Worm (Caenorhabditis elegans) whole organism, L2 larva: ENCODE results near the gene nprl-3.

Experiments
- C34F6.9 ChIP-seq: fragments of 150-350 bp; optimal IDR thresholded peaks from 2 replicates; lab custom pipeline; 2014; ENCODE audit warnings: missing biosample characterization, missing genetic modification characterization
- F13H6.1 ChIP-seq: sonication (generic microtip); optimal IDR thresholded peaks from 2 replicates; lab custom pipeline; 2016; ENCODE audit warnings: missing genetic modification characterization, missing compliant biosample characterization
- aly-2 ChIP-seq: fragments of 150-350 bp; optimal IDR thresholded peaks from 2 replicates; lab custom pipeline; 2014; ENCODE audit warnings: missing biosample characterization, missing genetic modification characterization
- ama-1 ChIP-seq: fragments of 150-350 bp; optimal IDR thresholded peaks from 2 replicates; lab custom pipeline; 2018; ENCODE audit warnings: inconsistent platforms
- blmp-1 ChIP-seq: sonication (generic microtip); optimal IDR thresholded peaks from 2 replicates; lab custom pipeline; 2017; ENCODE audit warnings: missing genetic modification characterization, mild to moderate bottlenecking, missing compliant biosample characterization, antibody characterized with exemption, moderate library complexity; ENCODE audit not compliant: insufficient read depth
- ceh-82 ChIP-seq: fragments of 150-350 bp; optimal IDR thresholded peaks from 2 replicates; lab custom pipeline; 2014; ENCODE audit warnings: missing biosample characterization, missing genetic modification characterization
- dmd-4 ChIP-seq: sonication (generic microtip); optimal IDR thresholded peaks from 2 replicates; lab custom pipeline; 2017; ENCODE audit warnings: missing biosample characterization, missing genetic modification characterization
- egl-27 ChIP-seq: sonication (generic microtip); optimal IDR thresholded peaks from 3 replicates; lab custom pipeline; 2017; ENCODE audit warnings: missing biosample characterization, missing genetic modification reagents, missing genetic modification characterization
- elt-1 ChIP-seq: fragments of 150-350 bp; optimal IDR thresholded peaks from 2 replicates; lab custom pipeline; 2014; ENCODE audit warnings: missing biosample characterization, missing genetic modification characterization
- fos-1 ChIP-seq: fragments of 150-350 bp; optimal IDR thresholded peaks from 2 replicates; lab custom pipeline; 2014; ENCODE audit warnings: missing biosample characterization, missing genetic modification characterization
- gmeb-1 ChIP-seq: fragments of 150-350 bp; optimal IDR thresholded peaks from 2 replicates; lab custom pipeline; 2014; ENCODE audit warnings: missing biosample characterization, missing genetic modification characterization
- lin-13 ChIP-seq: fragments of 150-350 bp; optimal IDR thresholded peaks from 2 replicates; lab custom pipeline; 2014; ENCODE audit warnings: missing biosample characterization, missing genetic modification reagents, missing genetic modification characterization
- lin-39 ChIP-seq: fragments of 150-350 bp; optimal IDR thresholded peaks from 2 replicates; lab custom pipeline; 2014; ENCODE audit warnings: missing biosample characterization, missing genetic modification reagents, missing genetic modification characterization
- mbf-1 ChIP-seq: sonication (generic microtip); optimal IDR thresholded peaks from 2 replicates; lab custom pipeline; 2017; ENCODE audit warnings: missing biosample characterization, missing genetic modification characterization
- mdl-1 ChIP-seq, 2 experiments: fragments of 150-350 bp in 1 of 2; sonication (generic microtip) in 1 of 2; optimal IDR thresholded peaks; 2 replicates each; lab custom pipeline; 2017; ENCODE audit warnings: missing biosample characterization in 2 of 2, missing genetic modification characterization in 2 of 2
- nhr-10 ChIP-seq: sonication (generic microtip); optimal IDR thresholded peaks from 2 replicates; lab custom pipeline; 2017; ENCODE audit warnings: missing biosample characterization, missing genetic modification characterization
- nhr-11 ChIP-seq: fragments of 150-350 bp; optimal IDR thresholded peaks from 2 replicates; lab custom pipeline; 2014; ENCODE audit warnings: missing biosample characterization, missing genetic modification characterization
- nhr-12 ChIP-seq: fragments of 150-350 bp; optimal IDR thresholded peaks from 2 replicates; lab custom pipeline; 2014; ENCODE audit warnings: missing biosample characterization, missing genetic modification characterization
- nhr-129 ChIP-seq: fragments of 150-350 bp; optimal IDR thresholded peaks from 2 replicates; lab custom pipeline; 2014; ENCODE audit warnings: missing biosample characterization, missing genetic modification characterization
- nhr-21 ChIP-seq: fragments of 150-350 bp; optimal IDR thresholded peaks from 2 replicates; lab custom pipeline; 2014; ENCODE audit warnings: missing biosample characterization, missing genetic modification characterization
- nhr-237 ChIP-seq: fragments of 150-350 bp; optimal IDR thresholded peaks from 2 replicates; lab custom pipeline; 2014; ENCODE audit warnings: missing biosample characterization, missing genetic modification characterization
- nhr-25 ChIP-seq: fragments of 150-350 bp; sonication (generic microtip); optimal IDR thresholded peaks from 3 replicates; lab custom pipeline; 2014; ENCODE audit warnings: missing biosample characterization, missing genetic modification characterization
- peb-1 ChIP-seq: fragments of 150-350 bp; optimal IDR thresholded peaks from 2 replicates; lab custom pipeline; 2014; ENCODE audit warnings: missing biosample characterization, missing genetic modification characterization
- sem-4 ChIP-seq: fragments of 150-350 bp; optimal IDR thresholded peaks from 2 replicates; lab custom pipeline; 2014; ENCODE audit warnings: missing biosample characterization, missing genetic modification reagents, missing genetic modification characterization
- skn-1 ChIP-seq: sonication (generic microtip); optimal IDR thresholded peaks from 2 replicates; lab custom pipeline; 2017; ENCODE audit warnings: missing biosample characterization, missing genetic modification characterization
- sma-9 ChIP-seq, 2 experiments: fragments of 150-350 bp in 1 of 2; sonication (generic microtip) in 1 of 2; optimal IDR thresholded peaks; 2 replicates each; lab custom pipeline; 2014 to 2016; ENCODE audit warnings: missing genetic modification characterization in 2 of 2, mild to moderate bottlenecking in 1 of 2, missing biosample characterization in 1 of 2, missing compliant biosample characterization in 1 of 2, missing genetic modification reagents in 1 of 2, moderate library complexity in 1 of 2
- snpc-4 ChIP-seq: fragments of 150-350 bp; optimal IDR thresholded peaks from 2 replicates; lab custom pipeline; 2014; ENCODE audit warnings: missing biosample characterization, missing genetic modification characterization
- unc-55 ChIP-seq: fragments of 150-350 bp; sonication (generic microtip); optimal IDR thresholded peaks from 3 replicates; lab custom pipeline; 2014; ENCODE audit warnings: missing biosample characterization, missing genetic modification reagents, missing genetic modification characterization
- unc-62 ChIP-seq: fragments of 150-350 bp; optimal IDR thresholded peaks from 2 replicates; lab custom pipeline; 2014; ENCODE audit warnings: missing biosample characterization, missing genetic modification reagents, missing genetic modification characterization
- zag-1 ChIP-seq: fragments of 150-350 bp; optimal IDR thresholded peaks from 2 replicates; lab custom pipeline; 2014; ENCODE audit warnings: missing biosample characterization, missing genetic modification characterization
- ztf-1 ChIP-seq: fragments of 200-800 bp; sonication (Bioruptor generic); conservative IDR thresholded peaks from 2 replicates; pipeline ENCODE4 v1.3.6; 2022; ENCODE audit warnings: missing genetic modification characterization, missing compliant biosample characterization
- ztf-11 ChIP-seq: sonication (generic microtip); optimal IDR thresholded peaks from 2 replicates; lab custom pipeline; 2017; ENCODE audit warnings: missing biosample characterization, missing genetic modification characterization
- ztf-4 ChIP-seq: fragments of 150-350 bp; optimal IDR thresholded peaks from 2 replicates; lab custom pipeline; 2014; ENCODE audit warnings: missing biosample characterization, missing genetic modification characterization

nprl-3 gene

ce11 chrIV:8303668-8304067 lies 6.4 kb downstream of the nprl-3 start, which contains the start of gene vha-5:
TSS of gene vha-5 (plus strand) at chrIV:8303968.
- TF ChIP-seq skn-1 (no peak), unc-62 (GFP tag; lab: Kevin White, UChicago) (no peak), lin-39 (tag; lab: Kevin White, UChicago) (no peak), ama-1 (lab: Kevin White, UChicago) (no peak), snpc-4 (tag; lab: Kevin White, UChicago) (no peak), ztf-11 (tag; lab: Kevin White, UChicago) (no peak), sem-4 (tag; lab: Kevin White, UChicago) (no peak), ceh-82 (no peak), ztf-4 (tag; lab: Kevin White, UChicago) (no peak), nhr-21 (tag; lab: Kevin White, UChicago) (no peak), gmeb-1 (tag; lab: Kevin White, UChicago) (no peak), elt-1 (tag; lab: Kevin White, UChicago) (no peak), nhr-129 (tag; lab: Kevin White, UChicago) (no peak), nhr-12 (tag; lab: Kevin White, UChicago) (no peak), aly-2 (no peak), nhr-237 (no peak), egl-27 (tag; lab: Kevin White, UChicago) (no peak)

ce11 chrIV:8307408-8307807 lies 10.1 kb downstream of the nprl-3 start:
- no peak for TF ChIP-seq nhr-237
- TF ChIP-seq egl-27 (tag; lab: Kevin White, UChicago) = no peak
- no peak for TF ChIP-seq lin-13
- TF ChIP-seq nhr-25 (tag; lab: Kevin White, UChicago) = peak; percentile 27
- TF ChIP-seq, all 48 proteins: peak for 1

ce11 chrIV:8312105-8312504 lies 14.8 kb downstream of the nprl-3 start:
- TF ChIP-seq fos-1 (no peak), nhr-21 (tag; lab: Kevin White, UChicago) (no peak), mbf-1 (tag; lab: Kevin White, UChicago) (no peak), egl-27 (tag; lab: Kevin White, UChicago) (no peak), nhr-129 (tag; lab: Kevin White, UChicago) (no peak), sem-4 (tag; lab: Kevin White, UChicago) (no peak), ztf-1 (GFP tag; lab: Robert Waterston, UW) (no peak), sma-9 (GFP tag; optimal IDR thresholded peaks at IDR 0.05; lab: Kevin White, UChicago) (no peak), sma-9 (tag; optimal IDR thresholded peaks at IDR 0.05; lab: Kevin White, UChicago) (no peak)

ce11 chrIV:8312846-8313245 lies 15.6 kb downstream of the nprl-3 start, which contains the start of gene F35H10.10:
TSS of gene F35H10.10 (minus strand) at chrIV:8312946.
- TF ChIP-seq skn-1 = no peak
- no peak for TF ChIP-seq dmd-4 (tag; lab: Kevin White, UChicago)
- no peak for TF ChIP-seq peb-1 (tag; lab: Kevin White, UChicago)
- no peak for TF ChIP-seq nhr-10
- no peak for TF ChIP-seq sma-9 (GFP tag; optimal IDR thresholded peaks at IDR 0.05; lab: Kevin White, UChicago)
- no peak for TF ChIP-seq sma-9 (tag; optimal IDR thresholded peaks at IDR 0.05; lab: Kevin White, UChicago)
- TF ChIP-seq zag-1 (tag; lab: Kevin White, UChicago) = no peak

- TF ChIP-seq mdl-1 (tag; optimal IDR thresholded peaks at IDR 0.05; lab: Kevin White, UChicago) (no peak), nhr-129 (tag; lab: Kevin White, UChicago) (no peak), unc-55 (GFP tag; lab: Kevin White, UChicago) (no peak), nhr-11 (tag; lab: Kevin White, UChicago) (no peak), blmp-1 (tag; lab: Kevin White, UChicago) (peak; percentile 86), C34F6.9 (no peak), ama-1 (lab: Kevin White, UChicago) (no peak), unc-62 (GFP tag; lab: Kevin White, UChicago) (no peak), ceh-82 (no peak), sma-9 (GFP tag; optimal IDR thresholded peaks at IDR 0.05; lab: Kevin White, UChicago) (peak; percentile 31), sma-9 (tag; optimal IDR thresholded peaks at IDR 0.05; lab: Kevin White, UChicago) (no peak), nhr-25 (tag; lab: Kevin White, UChicago) (peak; percentile 49), skn-1 (no peak), F13H6.1 (tag; lab: Kevin White, UChicago) (no peak)
- TF ChIP-seq, all 48 proteins: peak for 3
Measured at ce11 chrIV:8317800-8318199, 20.5 kb downstream of the nprl-3 start.
